Fruit fly (Drosophila melanogaster): ENCODE data around the gene B4.

The B4 gene

DNA sequence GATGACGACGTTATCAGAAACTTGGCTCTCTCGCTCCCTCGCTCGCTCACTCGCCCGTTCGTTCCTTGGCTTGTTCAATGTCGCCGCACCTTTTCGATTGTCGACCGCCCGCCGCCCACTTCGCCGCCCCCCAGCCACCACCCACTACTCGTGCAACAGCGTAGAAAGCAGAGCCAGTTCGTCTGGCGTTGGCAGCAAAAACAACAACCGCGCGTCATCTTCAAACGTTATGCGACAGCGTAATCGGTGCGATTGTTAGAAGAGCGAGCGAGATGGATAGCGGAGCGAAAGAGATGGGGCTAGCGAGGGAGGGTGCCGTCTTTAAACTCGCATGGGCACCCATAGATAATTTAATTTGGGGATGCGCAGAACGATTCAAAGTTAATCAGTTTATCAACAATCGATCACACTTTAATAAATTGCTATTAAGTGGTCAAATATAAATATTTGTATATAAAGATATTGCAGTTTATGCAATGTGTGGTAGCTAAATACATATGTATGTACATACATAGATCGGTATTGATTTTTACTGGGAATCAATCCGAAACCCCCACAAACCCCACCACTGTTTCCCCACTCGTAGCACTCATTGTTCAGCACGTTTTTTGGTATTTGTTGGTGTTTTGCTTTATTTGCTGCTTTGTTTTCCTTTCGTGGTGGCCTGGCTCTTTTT lies 34.7 kb downstream of the B4 start (continued):
- TF ChIP-seq cwo (GFP tag; optimal IDR thresholded peaks at IDR 0.05) = peak; percentile 92
- TF ChIP-seq CG4424 (GFP tag; optimal IDR thresholded peaks at IDR 0.05) = no peak
- TF ChIP-seq crp (GFP tag; optimal IDR thresholded peaks at IDR 0.05) = no peak
- TF ChIP-seq CG9437 (GFP tag; optimal IDR thresholded peaks at IDR 0.05) = peak; percentile 57
- no peak; the same call in 2 of the 3 replicates for TF ChIP-seq otp (GFP tag; IDR thresholded peaks at IDR 0.05)
- TF ChIP-seq CG15073 (GFP tag; optimal IDR thresholded peaks at IDR 0.05) = peak; percentile 13
- TF ChIP-seq dati (GFP tag; IDR thresholded peaks at IDR 0.05) = no peak
- TF ChIP-seq CG17612 (GFP tag; IDR thresholded peaks at IDR 0.05) = 0 out of 2 replicates have a peak, but pooled peaks have one; percentile 18
- no peak for TF ChIP-seq CG12104 (GFP tag; optimal IDR thresholded peaks at IDR 0.05)
- TF ChIP-seq CG42726 (GFP tag; IDR thresholded peaks at IDR 0.05; ENCODE audit: partially characterized antibody) = no peak
- TF ChIP-seq CG8359 (GFP tag; optimal IDR thresholded peaks at IDR 0.05; ENCODE audit: borderline replicate concordance) = no peak
- peak; percentile 65 for TF ChIP-seq CG3847 (GFP tag; IDR thresholded peaks at IDR 0.05)
- TF ChIP-seq repo (GFP tag; optimal IDR thresholded peaks at IDR 0.05) = no peak
- TF ChIP-seq HmgD (GFP tag; optimal IDR thresholded peaks at IDR 0.05) = no peak
- no peak for TF ChIP-seq bbx (GFP tag; IDR thresholded peaks at IDR 0.05; ENCODE audit: partially characterized antibody)
- TF ChIP-seq MBD-R2 (GFP tag; IDR thresholded peaks at IDR 0.05) = no peak; the same call in 1 of the 2 replicates
- TF ChIP-seq Dip3 (GFP tag; optimal IDR thresholded peaks at IDR 0.05) = peak; percentile 23
- TF ChIP-seq CG10267 (tag; optimal IDR thresholded peaks at IDR 0.05) = no peak
- no peak for TF ChIP-seq mld (GFP tag; IDR thresholded peaks at IDR 0.05; ENCODE audit: partially characterized antibody)
- TF ChIP-seq Ada2b (GFP tag; IDR thresholded peaks at IDR 0.05) = peak; percentile 61
- no peak for TF ChIP-seq CG9609 (GFP tag; optimal IDR thresholded peaks at IDR 0.05)
- peak; percentile 34 for TF ChIP-seq CG2875 (GFP tag; optimal IDR thresholded peaks at IDR 0.05)
- TF ChIP-seq onecut (GFP tag; IDR thresholded peaks at IDR 0.05) = peak; percentile 37
- peak; percentile 68 for TF ChIP-seq CG10147 (GFP tag; optimal IDR thresholded peaks at IDR 0.05)
- TF ChIP-seq CG9797 (GFP tag; optimal IDR thresholded peaks at IDR 0.05) = no peak
- TF ChIP-seq dimm (GFP tag; IDR thresholded peaks at IDR 0.05) = no peak
- peak; percentile 69 for TF ChIP-seq CG8924 (tag; optimal IDR thresholded peaks at IDR 0.05)
- TF ChIP-seq D (optimal IDR thresholded peaks at IDR 0.05) = no peak
- no peak for TF ChIP-seq D (GFP tag; optimal IDR thresholded peaks at IDR 0.05)
- TF ChIP-seq CG18764 (GFP tag; optimal IDR thresholded peaks at IDR 0.05) = no peak
- peak; percentile 65 for TF ChIP-seq CG31224 (GFP tag; IDR thresholded peaks at IDR 0.05)
- no peak for TF ChIP-seq so (GFP tag; IDR thresholded peaks at IDR 0.05)
- TF ChIP-seq bowl (GFP tag; IDR thresholded peaks at IDR 0.05) = no peak
- no peak for TF ChIP-seq Elba2 (GFP tag; optimal IDR thresholded peaks at IDR 0.05)
- TF ChIP-seq CG17568 (GFP tag; optimal IDR thresholded peaks at IDR 0.05) = no peak
- peak; percentile 62 for TF ChIP-seq CG12659 (GFP tag; optimal IDR thresholded peaks at IDR 0.05)
- peak; percentile 51 for TF ChIP-seq Sox100B (GFP tag; optimal IDR thresholded peaks at IDR 0.05)
- peak; percentile 0 for TF ChIP-seq gcm (GFP tag; optimal IDR thresholded peaks at IDR 0.05)
- TF ChIP-seq CG17912 (GFP tag; optimal IDR thresholded peaks at IDR 0.05) = no peak
- peak; percentile 48 for TF ChIP-seq corto (GFP tag; optimal IDR thresholded peaks at IDR 0.05)
- TF ChIP-seq CG17802 (tag; optimal IDR thresholded peaks at IDR 0.05) = no peak
- TF ChIP-seq CG15601 (tag; optimal IDR thresholded peaks at IDR 0.05) = peak; percentile 50
- TF ChIP-seq az2 (GFP tag; optimal IDR thresholded peaks at IDR 0.05) = no peak
- peak; percentile 99 for TF ChIP-seq chinmo (GFP tag; IDR thresholded peaks at IDR 0.05; ENCODE audit: partially characterized antibody)
- TF ChIP-seq CG10431 (GFP tag; optimal IDR thresholded peaks at IDR 0.05) = no peak
- peak; percentile 36 for TF ChIP-seq Chrac-16 (GFP tag; optimal IDR thresholded peaks at IDR 0.05)
- TF ChIP-seq CG16815 (GFP tag; optimal IDR thresholded peaks at IDR 0.05) = peak; percentile 76
- no peak for TF ChIP-seq disco-r (GFP tag; optimal IDR thresholded peaks at IDR 0.05)
- no peak for TF ChIP-seq pan (optimal IDR thresholded peaks at IDR 0.05)
- TF ChIP-seq pan (GFP tag; optimal IDR thresholded peaks at IDR 0.05 in 1 of 2, IDR thresholded peaks at IDR 0.05 in 1 of 2) = peak in 1 of 2 experiments; percentile 61

Measured in whole organism, embryonic.